Fruit fly (Drosophila melanogaster): ENCODE data around the gene Pex12.

Pex12 gene

DNA sequence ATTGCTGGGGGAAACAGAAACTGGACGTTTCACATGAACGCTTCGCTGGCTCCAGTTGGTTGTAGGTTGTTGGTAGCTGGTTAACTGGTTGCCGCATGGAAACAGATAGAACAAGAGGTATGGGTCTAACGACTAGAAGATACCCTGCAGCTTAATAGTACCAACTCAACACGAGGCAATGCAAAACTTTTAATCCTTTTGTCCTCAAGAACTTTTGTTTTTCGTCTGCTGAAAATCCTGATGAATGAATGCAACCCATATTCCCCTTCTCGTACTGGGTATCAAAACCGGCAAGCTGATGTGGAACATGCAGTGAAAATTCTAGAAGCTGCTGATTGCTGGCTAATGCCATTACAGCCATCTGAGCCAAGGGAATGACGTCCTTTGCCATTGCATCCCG lies 22.2 kb downstream of the Pex12 start (continued):
- no peak for TF ChIP-seq D (optimal IDR thresholded peaks at IDR 0.05)
- no peak for TF ChIP-seq D (GFP tag; optimal IDR thresholded peaks at IDR 0.05)
- TF ChIP-seq tio (GFP tag; optimal IDR thresholded peaks at IDR 0.05), result peak; percentile 29
- TF ChIP-seq cwo (GFP tag; optimal IDR thresholded peaks at IDR 0.05), result no peak
- no peak for TF ChIP-seq sim (GFP tag; IDR thresholded peaks at IDR 0.05)
- TF ChIP-seq CG8478 (optimal IDR thresholded peaks at IDR 0.05), result no peak
- TF ChIP-seq pita (GFP tag; optimal IDR thresholded peaks at IDR 0.05), result no peak
- TF ChIP-seq ci (GFP tag; IDR thresholded peaks at IDR 0.05), result peak; percentile 87
- TF ChIP-seq Hand (GFP tag; optimal IDR thresholded peaks at IDR 0.05), result no peak
- peak; percentile 47 for TF ChIP-seq NC2β (GFP tag; optimal IDR thresholded peaks at IDR 0.05)
- no peak for TF ChIP-seq Hey (tag; optimal IDR thresholded peaks at IDR 0.05)
- TF ChIP-seq Max (GFP tag; optimal IDR thresholded peaks at IDR 0.05), result no peak
- no peak for TF ChIP-seq exex (tag; optimal IDR thresholded peaks at IDR 0.05)
- no peak for TF ChIP-seq CG14441 (GFP tag; IDR thresholded peaks at IDR 0.05)
- TF ChIP-seq CG5953 (GFP tag; IDR thresholded peaks at IDR 0.05), result no peak
- no peak for TF ChIP-seq CG43689 (GFP tag; IDR thresholded peaks at IDR 0.05)
- TF ChIP-seq bbx (GFP tag; IDR thresholded peaks at IDR 0.05; ENCODE audit: partially characterized antibody), result no peak
- TF ChIP-seq Oaz (GFP tag; IDR thresholded peaks at IDR 0.05), result 0 out of 2 replicates have a peak, but pooled peaks have one; percentile 15
- no peak for TF ChIP-seq Hr51 (GFP tag; optimal IDR thresholded peaks at IDR 0.05)
- TF ChIP-seq Dip2 (GFP tag; IDR thresholded peaks at IDR 0.05), result no peak
- no peak for TF ChIP-seq CG1647 (GFP tag; optimal IDR thresholded peaks at IDR 0.05)
- TF ChIP-seq ap (GFP tag; IDR thresholded peaks at IDR 0.05), result 0 out of 2 replicates have a peak, but pooled peaks have one; percentile 6
- no peak for TF ChIP-seq ttk (GFP tag; IDR thresholded peaks at IDR 0.05)
- TF ChIP-seq Bteb2 (GFP tag; optimal IDR thresholded peaks at IDR 0.05), result no peak
- TF ChIP-seq CG5180 (GFP tag; optimal IDR thresholded peaks at IDR 0.05), result no peak
- TF ChIP-seq zf30C (GFP tag; optimal IDR thresholded peaks at IDR 0.05), result no peak
- no peak for TF ChIP-seq wek (GFP tag; optimal IDR thresholded peaks at IDR 0.05)
- TF ChIP-seq bigmax (GFP tag; optimal IDR thresholded peaks at IDR 0.05), result no peak
- TF ChIP-seq dimm (GFP tag; IDR thresholded peaks at IDR 0.05), result no peak
- no peak for TF ChIP-seq CG17612 (GFP tag; IDR thresholded peaks at IDR 0.05)
- TF ChIP-seq CG17361 (GFP tag; IDR thresholded peaks at IDR 0.05), result no peak
- TF ChIP-seq CG6854 (GFP tag; optimal IDR thresholded peaks at IDR 0.05), result no peak
- TF ChIP-seq CG10565 (GFP tag; optimal IDR thresholded peaks at IDR 0.05), result no peak
- no peak for TF ChIP-seq CG17802 (tag; optimal IDR thresholded peaks at IDR 0.05)
- TF ChIP-seq chn (GFP tag; optimal IDR thresholded peaks at IDR 0.05), result peak; percentile 64
- peak; percentile 27; the same call in 1 of the 2 replicates for TF ChIP-seq Atf6 (GFP tag; IDR thresholded peaks at IDR 0.05)
- TF ChIP-seq chinmo (GFP tag; IDR thresholded peaks at IDR 0.05; ENCODE audit: partially characterized antibody), result 0 out of 4 replicates have a peak, but pooled peaks have one; percentile 7
- no peak for TF ChIP-seq sr (GFP tag; IDR thresholded peaks at IDR 0.05)
- no peak for TF ChIP-seq jing (GFP tag; optimal IDR thresholded peaks at IDR 0.05)
- no peak for TF ChIP-seq dm (GFP tag; optimal IDR thresholded peaks at IDR 0.05)
- no peak for TF ChIP-seq schlank (tag; optimal IDR thresholded peaks at IDR 0.05)
- no peak for TF ChIP-seq Doc2 (GFP tag; IDR thresholded peaks at IDR 0.05)
- TF ChIP-seq knrl (GFP tag; IDR thresholded peaks at IDR 0.05; ENCODE audit: partially characterized antibody), result no peak
- TF ChIP-seq trh (GFP tag; optimal IDR thresholded peaks at IDR 0.05), result no peak
- TF ChIP-seq CG42726 (GFP tag; IDR thresholded peaks at IDR 0.05; ENCODE audit: partially characterized antibody), result no peak
- TF ChIP-seq her (GFP tag; optimal IDR thresholded peaks at IDR 0.05), result no peak
- TF ChIP-seq CG30403 (GFP tag; optimal IDR thresholded peaks at IDR 0.05), result peak; percentile 38
- TF ChIP-seq CG32532 (GFP tag; IDR thresholded peaks at IDR 0.05), result no peak
- no peak for TF ChIP-seq CG4282 (GFP tag; optimal IDR thresholded peaks at IDR 0.05)
- TF ChIP-seq CG6765 (GFP tag; optimal IDR thresholded peaks at IDR 0.05), result no peak
- TF ChIP-seq CG33557 (GFP tag; optimal IDR thresholded peaks at IDR 0.05), result no peak
- no peak for TF ChIP-seq tap (tag; optimal IDR thresholded peaks at IDR 0.05)
